Worm (Caenorhabditis elegans) whole organism, mixed stage, embryonic: ENCODE results near the gene sto-2.

Experiments
- drap-1 ChIP-seq: fragments of 200-800 bp; sonication (Bioruptor generic); optimal IDR thresholded peaks from 3 replicates; lab custom pipeline; 2018; ENCODE audit warnings: mild to moderate bottlenecking, missing genetic modification characterization, missing compliant biosample characterization
- elt-1 ChIP-seq: sonication (generic microtip); optimal IDR thresholded peaks from 2 replicates; lab custom pipeline; 2017; ENCODE audit warnings: missing genetic modification characterization, mild to moderate bottlenecking, missing compliant biosample characterization, antibody characterized with exemption, moderate library complexity, borderline replicate concordance; ENCODE audit not compliant: insufficient read depth
- elt-3 ChIP-seq: fragments of 150-350 bp; optimal IDR thresholded peaks from 2 replicates; lab custom pipeline; 2014; ENCODE audit warnings: missing biosample characterization, missing genetic modification characterization
- flh-1 ChIP-seq: fragments of 200-800 bp; sonication (Bioruptor generic); optimal IDR thresholded peaks from 2 replicates; lab custom pipeline; 2018; ENCODE audit warnings: mild to moderate bottlenecking, missing genetic modification characterization, moderate library complexity, missing compliant biosample characterization
- lin-13 ChIP-seq: fragments of 150-350 bp; optimal IDR thresholded peaks from 2 replicates; lab custom pipeline; 2014; ENCODE audit warnings: missing biosample characterization, missing genetic modification characterization
- mab-5 ChIP-seq: fragments of 150-350 bp; optimal IDR thresholded peaks from 2 replicates; lab custom pipeline; 2014; ENCODE audit warnings: missing biosample characterization, missing genetic modification characterization
- nhr-12 ChIP-seq: fragments of 150-350 bp; optimal IDR thresholded peaks from 2 replicates; lab custom pipeline; 2014; ENCODE audit warnings: missing biosample characterization, missing genetic modification characterization
- nhr-237 ChIP-seq: fragments of 150-350 bp; optimal IDR thresholded peaks from 2 replicates; lab custom pipeline; 2014; ENCODE audit warnings: missing biosample characterization, missing genetic modification characterization
- nhr-76 ChIP-seq: sonication (generic microtip); optimal IDR thresholded peaks from 2 replicates; lab custom pipeline; 2017; ENCODE audit warnings: missing biosample characterization, missing genetic modification characterization
- pha-4 ChIP-seq: fragments of 150-350 bp; optimal IDR thresholded peaks from 2 replicates; lab custom pipeline; 2018; ENCODE audit warnings: missing biosample characterization, missing genetic modification reagents, missing genetic modification characterization
- snpc-4 ChIP-seq: fragments of 150-350 bp; optimal IDR thresholded peaks from 2 replicates; lab custom pipeline; 2014; ENCODE audit warnings: missing biosample characterization, missing genetic modification characterization
- unc-39 ChIP-seq: fragments of 150-350 bp; optimal IDR thresholded peaks from 2 replicates; lab custom pipeline; 2014; ENCODE audit warnings: missing biosample characterization, missing genetic modification characterization
- ztf-11 ChIP-seq: fragments of 150-350 bp; optimal IDR thresholded peaks from 2 replicates; lab custom pipeline; 2014; ENCODE audit warnings: missing biosample characterization, missing genetic modification characterization

DNA sequence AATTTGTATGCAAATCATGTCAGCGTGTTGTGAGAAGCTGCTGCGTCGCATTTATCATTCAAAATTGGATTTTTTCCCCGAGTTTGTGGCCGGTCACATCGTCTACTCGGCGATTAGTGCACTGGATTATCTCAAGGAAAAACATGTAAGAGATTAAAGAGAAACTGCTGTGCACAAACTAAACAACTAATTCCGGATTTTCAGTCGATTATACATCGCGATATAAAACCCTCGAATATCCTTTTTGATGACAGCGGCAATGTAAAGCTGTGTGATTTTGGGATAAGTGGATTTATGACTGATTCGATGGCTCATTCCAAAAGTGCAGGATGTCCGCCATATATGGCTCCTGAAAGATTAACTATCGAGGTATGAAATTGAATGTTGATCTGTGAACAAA is 47.4 kb upstream of the sto-2 start:
- no peak for TF ChIP-seq flh-1
- no peak for TF ChIP-seq ztf-11
- no peak for TF ChIP-seq mab-5
- no peak for TF ChIP-seq nhr-237
- TF ChIP-seq snpc-4, result no peak
- TF ChIP-seq nhr-12 (tag; lab: Kevin White, UChicago), result no peak
- no peak for TF ChIP-seq elt-3 (tag; lab: Kevin White, UChicago)
- TF ChIP-seq nhr-76 (tag; lab: Kevin White, UChicago), result no peak
- no peak for TF ChIP-seq unc-39 (tag; lab: Kevin White, UChicago)
- TF ChIP-seq lin-13, result no peak
- no peak for TF ChIP-seq pha-4
- no peak for TF ChIP-seq elt-1 (tag; lab: Kevin White, UChicago)
- TF ChIP-seq drap-1, result no peak
